Fruit fly (Drosophila melanogaster): ENCODE measurements around the gene Sfxn2.

Gene Sfxn2

dm6 chr3L:19031858-19032257 lies 31.1 kb upstream of the Sfxn2 start:
- TF ChIP-seq usp (GFP tag; optimal IDR thresholded peaks at IDR 0.05) (no peak), pan (optimal IDR thresholded peaks at IDR 0.05) (no peak), CG8478 (optimal IDR thresholded peaks at IDR 0.05) (no peak), psq (optimal IDR thresholded peaks at IDR 0.05) (no peak), Dll (optimal IDR thresholded peaks at IDR 0.05) (no peak), EcR (GFP tag; optimal IDR thresholded peaks at IDR 0.05) (no peak)

- TF ChIP-seq Dll (optimal IDR thresholded peaks at IDR 0.05), result no peak
- no peak for TF ChIP-seq psq (optimal IDR thresholded peaks at IDR 0.05)
- TF ChIP-seq EcR (GFP tag; optimal IDR thresholded peaks at IDR 0.05), result no peak
- no peak for TF ChIP-seq pan (optimal IDR thresholded peaks at IDR 0.05)
- TF ChIP-seq usp (GFP tag; optimal IDR thresholded peaks at IDR 0.05), result no peak
- TF ChIP-seq CG8478 (optimal IDR thresholded peaks at IDR 0.05), result no peak
These were observed 30.3 kb upstream of the Sfxn2 start for dm6 chr3L:19032676-19033075.

- TF ChIP-seq pan (optimal IDR thresholded peaks at IDR 0.05) (no peak), EcR (GFP tag; optimal IDR thresholded peaks at IDR 0.05) (no peak), usp (GFP tag; optimal IDR thresholded peaks at IDR 0.05) (no peak), Dll (optimal IDR thresholded peaks at IDR 0.05) (no peak), psq (optimal IDR thresholded peaks at IDR 0.05) (no peak), CG8478 (optimal IDR thresholded peaks at IDR 0.05) (no peak)
These were observed 29.7 kb upstream of the Sfxn2 start for dm6 chr3L:19033154-19033811.

- TF ChIP-seq EcR (GFP tag; optimal IDR thresholded peaks at IDR 0.05) (no peak), usp (GFP tag; optimal IDR thresholded peaks at IDR 0.05) (no peak), Dll (optimal IDR thresholded peaks at IDR 0.05) (peak; percentile 43)
These were observed 27.6 kb upstream of the Sfxn2 start for dm6 chr3L:19035163-19035900.

dm6 chr3L:19036119-19036518 lies 26.8 kb upstream of the Sfxn2 start:
- TF ChIP-seq CG8478 (optimal IDR thresholded peaks at IDR 0.05), result no peak
- no peak for TF ChIP-seq EcR (GFP tag; optimal IDR thresholded peaks at IDR 0.05)
- TF ChIP-seq pan (optimal IDR thresholded peaks at IDR 0.05), result no peak
- TF ChIP-seq psq (optimal IDR thresholded peaks at IDR 0.05), result no peak
- no peak for TF ChIP-seq Dll (optimal IDR thresholded peaks at IDR 0.05)
- no peak for TF ChIP-seq usp (GFP tag; optimal IDR thresholded peaks at IDR 0.05)

- TF ChIP-seq CG8478 (optimal IDR thresholded peaks at IDR 0.05) (no peak), pan (optimal IDR thresholded peaks at IDR 0.05) (no peak), EcR (GFP tag; optimal IDR thresholded peaks at IDR 0.05) (no peak), Dll (optimal IDR thresholded peaks at IDR 0.05) (no peak), usp (GFP tag; optimal IDR thresholded peaks at IDR 0.05) (no peak), psq (optimal IDR thresholded peaks at IDR 0.05) (no peak)
These were observed 25.9 kb upstream of the Sfxn2 start for dm6 chr3L:19037051-19037450.

dm6 chr3L:19040155-19040644 lies 22.8 kb upstream of the Sfxn2 start:
- TF ChIP-seq pan (optimal IDR thresholded peaks at IDR 0.05) (no peak), EcR (GFP tag; optimal IDR thresholded peaks at IDR 0.05) (no peak), usp (GFP tag; optimal IDR thresholded peaks at IDR 0.05) (no peak), psq (optimal IDR thresholded peaks at IDR 0.05) (no peak), Dll (optimal IDR thresholded peaks at IDR 0.05) (no peak), CG8478 (optimal IDR thresholded peaks at IDR 0.05) (no peak)

- TF ChIP-seq EcR (GFP tag; optimal IDR thresholded peaks at IDR 0.05) (peak in 1 of 2 experiments; percentile 88), pan (optimal IDR thresholded peaks at IDR 0.05) (no peak)
These were observed 21.8 kb upstream of the Sfxn2 start for dm6 chr3L:19041161-19041560.

- TF ChIP-seq usp (GFP tag; optimal IDR thresholded peaks at IDR 0.05) (no peak), pan (optimal IDR thresholded peaks at IDR 0.05) (no peak), psq (optimal IDR thresholded peaks at IDR 0.05) (no peak), EcR (GFP tag; optimal IDR thresholded peaks at IDR 0.05) (no peak), CG8478 (optimal IDR thresholded peaks at IDR 0.05) (no peak), Dll (optimal IDR thresholded peaks at IDR 0.05) (no peak)
These were observed 21.1 kb upstream of the Sfxn2 start for dm6 chr3L:19041665-19042385.

- TF ChIP-seq EcR (GFP tag; optimal IDR thresholded peaks at IDR 0.05) (no peak), usp (GFP tag; optimal IDR thresholded peaks at IDR 0.05) (no peak), pan (optimal IDR thresholded peaks at IDR 0.05) (no peak), psq (optimal IDR thresholded peaks at IDR 0.05) (no peak), Dll (optimal IDR thresholded peaks at IDR 0.05) (no peak), CG8478 (optimal IDR thresholded peaks at IDR 0.05) (no peak)
These were observed 20.5 kb upstream of the Sfxn2 start for dm6 chr3L:19042501-19042900.

dm6 chr3L:19043464-19044034 lies 19.4 kb upstream of the Sfxn2 start:
- TF ChIP-seq psq (optimal IDR thresholded peaks at IDR 0.05), result no peak
- TF ChIP-seq CG8478 (optimal IDR thresholded peaks at IDR 0.05), result no peak
- TF ChIP-seq pan (optimal IDR thresholded peaks at IDR 0.05), result no peak
- TF ChIP-seq Dll (optimal IDR thresholded peaks at IDR 0.05), result no peak
- TF ChIP-seq EcR (GFP tag; optimal IDR thresholded peaks at IDR 0.05), result no peak
- no peak for TF ChIP-seq usp (GFP tag; optimal IDR thresholded peaks at IDR 0.05)
